Fruit fly (Drosophila melanogaster) Kc167 (cell line): ENCODE results near the gene CG43673.

Source experiments
- Sin3A ChIP-seq: fragments of >200 bp; optimal IDR thresholded peaks from 2 replicates; lab custom pipeline; 2018; ENCODE audit warnings: missing external identifiers
- h ChIP-seq: fragments of >200 bp; optimal IDR thresholded peaks from 3 replicates; lab custom pipeline; 2018; ENCODE audit warnings: missing external identifiers
- insv ChIP-seq: fragments of >200 bp; optimal IDR thresholded peaks from 3 replicates; lab custom pipeline; 2018; ENCODE audit warnings: missing external identifiers
- psq ChIP-seq: fragments of >200 bp; optimal IDR thresholded peaks from 2 replicates; lab custom pipeline; 2017; ENCODE audit warnings: missing external identifiers

dm6 chrX:15762723-15763122 is 16.2 kb upstream of the CG43673 start, which contains the start of gene Polr3A:
- TF ChIP-seq psq (lab: Kevin White, UChicago) (no peak), insv (no peak), Sin3A (lab: Kevin White, UChicago) (no peak), h (no peak)
